Fruit fly (Drosophila melanogaster): ENCODE results near the gene up.

The up gene

DNA sequence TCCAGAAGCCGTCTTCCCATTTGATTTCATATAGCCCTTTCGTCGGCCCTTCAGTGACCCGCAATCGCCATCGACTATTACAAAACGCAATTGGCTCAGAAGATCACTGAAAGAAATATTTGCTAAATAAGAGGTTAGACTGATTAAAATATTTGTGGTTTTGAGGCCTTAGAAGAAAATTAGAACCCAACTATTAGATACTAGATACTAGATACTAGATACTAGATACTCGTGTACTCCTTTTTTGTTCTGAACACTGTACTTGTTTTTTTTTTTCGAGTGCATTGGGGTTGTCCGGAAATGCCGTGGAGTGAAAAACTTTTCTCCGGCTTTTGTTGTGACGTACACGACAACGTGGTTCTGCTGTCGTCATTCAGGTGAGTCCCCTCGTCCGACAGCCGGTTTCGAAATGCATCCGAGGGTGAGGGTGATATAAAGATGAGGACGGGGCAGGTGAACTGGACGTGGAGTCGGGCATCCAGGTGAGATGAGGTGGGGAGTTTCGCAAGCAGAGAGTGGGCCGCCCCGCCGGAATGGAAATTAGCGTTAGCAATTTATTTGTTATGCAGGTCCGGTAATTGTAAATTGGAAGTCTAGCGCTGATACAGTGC, 28.0 kb upstream of the up start (continued):
- TF ChIP-seq esg (GFP tag; conservative IDR thresholded peaks at IDR 0.05) (no peak), CG17361 (GFP tag; IDR thresholded peaks at IDR 0.05) (peak; percentile 51; the same call in 2 of the 3 replicates), usp (GFP tag; optimal IDR thresholded peaks at IDR 0.05) (no peak), H2.0 (GFP tag; IDR thresholded peaks at IDR 0.05) (0 out of 2 replicates have a peak, but pooled peaks have one; percentile 6), tin (GFP tag; optimal IDR thresholded peaks at IDR 0.05) (peak; percentile 47), lola (GFP tag; optimal IDR thresholded peaks at IDR 0.05) (peak in 1 of 3 experiments; percentile 25), crc (GFP tag; optimal IDR thresholded peaks at IDR 0.05) (peak; percentile 24), Hmr (GFP tag; optimal IDR thresholded peaks at IDR 0.05) (peak; percentile 5), hkb (optimal IDR thresholded peaks at IDR 0.05) (no peak), hkb (GFP tag; IDR thresholded peaks at IDR 0.05) (0 out of 2 replicates have a peak, but pooled peaks have one; percentile 13), CG10431 (GFP tag; optimal IDR thresholded peaks at IDR 0.05) (no peak), CG9727 (GFP tag; optimal IDR thresholded peaks at IDR 0.05) (peak; percentile 14), HLH3B (GFP tag; IDR thresholded peaks at IDR 0.05) (0 out of 2 replicates have a peak, but pooled peaks have one; percentile 24), Dip3 (GFP tag; optimal IDR thresholded peaks at IDR 0.05) (peak; percentile 20), en (GFP tag; optimal IDR thresholded peaks at IDR 0.05) (peak; percentile 27), CG10267 (tag; optimal IDR thresholded peaks at IDR 0.05) (peak; percentile 16), Blimp-1 (GFP tag; optimal IDR thresholded peaks at IDR 0.05) (peak; percentile 63), CG11504 (tag; optimal IDR thresholded peaks at IDR 0.05) (peak; percentile 58), vvl (GFP tag; IDR thresholded peaks at IDR 0.05) (peak; percentile 25; the same call in 1 of the 2 replicates), CoRest (tag; optimal IDR thresholded peaks at IDR 0.05) (peak; percentile 10), row (GFP tag; IDR thresholded peaks at IDR 0.05) (peak; percentile 41; the same call in 1 of the 3 replicates), Pdp1 (GFP tag; optimal IDR thresholded peaks at IDR 0.05) (peak; percentile 6 to 33), CG11093 (GFP tag; IDR thresholded peaks at IDR 0.05) (no peak), danr (GFP tag; IDR thresholded peaks at IDR 0.05) (0 out of 2 replicates have a peak, but pooled peaks have one; percentile 20), ken (GFP tag; IDR thresholded peaks at IDR 0.05) (no peak), CG12299 (tag; optimal IDR thresholded peaks at IDR 0.05) (no peak), CG9609 (GFP tag; optimal IDR thresholded peaks at IDR 0.05) (peak; percentile 15), CG30403 (GFP tag; optimal IDR thresholded peaks at IDR 0.05) (peak; percentile 35), CG31441 (GFP tag; IDR thresholded peaks at IDR 0.05) (peak; percentile 38; the same call in 1 of the 2 replicates), CG16863 (GFP tag; optimal IDR thresholded peaks at IDR 0.05) (peak; percentile 36), Sox102F (GFP tag; optimal IDR thresholded peaks at IDR 0.05) (peak; percentile 38), Hsf (GFP tag; optimal IDR thresholded peaks at IDR 0.05) (peak; percentile 7), trem (tag; optimal IDR thresholded peaks at IDR 0.05) (no peak), CG10979 (tag; optimal IDR thresholded peaks at IDR 0.05) (peak; percentile 59), otp (GFP tag; IDR thresholded peaks at IDR 0.05) (0 out of 3 replicates have a peak, but pooled peaks have one; percentile 37), PHDP (tag; optimal IDR thresholded peaks at IDR 0.05) (peak; percentile 25), CG3726 (GFP tag; IDR thresholded peaks at IDR 0.05) (0 out of 3 replicates have a peak, but pooled peaks have one; percentile 31), CG2120 (GFP tag; optimal IDR thresholded peaks at IDR 0.05) (peak; percentile 24), CG8944 (GFP tag; optimal IDR thresholded peaks at IDR 0.05) (peak; percentile 25), dmrt11E (tag; optimal IDR thresholded peaks at IDR 0.05) (peak; percentile 42), Kr (GFP tag; optimal IDR thresholded peaks at IDR 0.05) (no peak), CG4820 (GFP tag; optimal IDR thresholded peaks at IDR 0.05) (peak; percentile 33), vnd (GFP tag; IDR thresholded peaks at IDR 0.05; ENCODE audit: partially characterized antibody) (no peak), CG1603 (tag; optimal IDR thresholded peaks at IDR 0.05) (peak; percentile 45), bsh (GFP tag; optimal IDR thresholded peaks at IDR 0.05) (peak in 1 of 2 experiments; percentile 67), CG10462 (GFP tag; optimal IDR thresholded peaks at IDR 0.05) (peak; percentile 3), tio (GFP tag; optimal IDR thresholded peaks at IDR 0.05) (peak; percentile 18), bab2 (GFP tag; optimal IDR thresholded peaks at IDR 0.05) (peak; percentile 39), ham (GFP tag; IDR thresholded peaks at IDR 0.05) (no peak)
